Fruit fly (Drosophila melanogaster) whole organism, embryonic: ENCODE results near the gene Sld5.

Source experiments
- CG10267 ChIP-seq: fragments of 200-800 bp; sonication (Bioruptor generic); optimal IDR thresholded peaks from 2 replicates; lab custom pipeline; 2018; ENCODE audit warnings: missing biosample characterization, mild to moderate bottlenecking, missing genetic modification characterization, moderate library complexity
- CG10321 ChIP-seq: fragments of 200-800 bp; sonication (Bioruptor generic); IDR thresholded peaks from 2 replicates; pipeline ENCODE4 v1.3.6; 2022; ENCODE audit warnings: missing biosample characterization, missing genetic modification characterization
- CG10462 ChIP-seq: fragments of 200-800 bp; sonication (Bioruptor generic); optimal IDR thresholded peaks from 2 replicates; lab custom pipeline; 2016; ENCODE audit warnings: missing biosample characterization, missing genetic modification characterization
- CG10959 ChIP-seq: fragments of 200-800 bp; sonication (Bioruptor generic); IDR thresholded peaks from 2 replicates; pipeline ENCODE4 v1.3.6; 2022; ENCODE audit warnings: missing biosample characterization, missing genetic modification characterization
- CG12659 ChIP-seq: fragments of 200-800 bp; sonication (Bioruptor generic); optimal IDR thresholded peaks from 3 replicates; lab custom pipeline; 2017; ENCODE audit warnings: mild to moderate bottlenecking, missing biosample characterization, missing genetic modification reagents, missing genetic modification characterization
- CG14860 ChIP-seq: fragments of 200-800 bp; sonication (Bioruptor generic); IDR thresholded peaks from 3 replicates; pipeline ENCODE4 v1.3.6; 2022; ENCODE audit warnings: missing biosample characterization, missing genetic modification characterization; ENCODE audit not compliant: partially characterized antibody
- CG15514 ChIP-seq: fragments of 200-800 bp; sonication (Bioruptor generic); optimal IDR thresholded peaks from 3 replicates; lab custom pipeline; 2017; ENCODE audit warnings: missing biosample characterization, missing genetic modification characterization, mild to moderate bottlenecking, moderate library complexity, missing genetic modification reagents
- CG17361 ChIP-seq: fragments of 200-800 bp; sonication (Bioruptor generic); IDR thresholded peaks from 3 replicates; pipeline ENCODE4 v1.3.6; 2022; ENCODE audit warnings: missing biosample characterization, missing genetic modification characterization
- CG2199 ChIP-seq: fragments of 200-800 bp; sonication (Bioruptor generic); IDR thresholded peaks from 3 replicates; pipeline ENCODE4 v1.3.6; 2022; ENCODE audit warnings: missing biosample characterization, missing genetic modification characterization
- CG31224 ChIP-seq: fragments of 200-800 bp; sonication (Bioruptor generic); IDR thresholded peaks from 2 replicates; pipeline ENCODE4 v1.3.6; 2022; ENCODE audit warnings: missing biosample characterization, missing genetic modification characterization
- CG31388 ChIP-seq: fragments of 200-800 bp; sonication (Bioruptor generic); optimal IDR thresholded peaks from 2 replicates; lab custom pipeline; 2016; ENCODE audit warnings: missing biosample characterization, missing genetic modification characterization
- CG3995 ChIP-seq: fragments of 200-800 bp; sonication (Bioruptor generic); optimal IDR thresholded peaks from 3 replicates; lab custom pipeline; 2016; ENCODE audit warnings: missing biosample characterization, missing genetic modification characterization
- CG6654 ChIP-seq: fragments of 200-800 bp; sonication (Bioruptor generic); optimal IDR thresholded peaks from 2 replicates; lab custom pipeline; 2017; ENCODE audit warnings: missing biosample characterization, mild to moderate bottlenecking, missing genetic modification characterization
- CG7271 ChIP-seq: fragments of 200-800 bp; sonication (Bioruptor generic); optimal IDR thresholded peaks from 2 replicates; lab custom pipeline; 2018; ENCODE audit warnings: missing biosample characterization, mild to moderate bottlenecking, missing genetic modification characterization, moderate library complexity
- CG8290 ChIP-seq, 3 experiments: fragments of 200-800 bp; sonication (Bioruptor generic); optimal IDR thresholded peaks; 2 replicates each; lab custom pipeline; 2016 to 2019; ENCODE audit warnings: missing biosample characterization in 3 of 3, missing genetic modification characterization in 3 of 3, mild to moderate bottlenecking in 2 of 3, moderate library complexity in 1 of 3
- CG8388 ChIP-seq: fragments of 200-800 bp; sonication (Bioruptor generic); optimal IDR thresholded peaks from 2 replicates; lab custom pipeline; 2019; ENCODE audit warnings: missing biosample characterization, mild to moderate bottlenecking, missing genetic modification characterization, moderate library complexity
- CG9215 ChIP-seq: fragments of 200-800 bp; sonication (Bioruptor generic); IDR thresholded peaks from 2 replicates; pipeline ENCODE4 v1.3.6; 2022; ENCODE audit warnings: missing biosample characterization, missing genetic modification characterization
- Deaf1 ChIP-seq: fragments of 200-800 bp; optimal IDR thresholded peaks from 3 replicates; lab custom pipeline; 2019; ENCODE audit warnings: missing biosample characterization, mild to moderate bottlenecking, missing genetic modification characterization, moderate library complexity
- Doc3 ChIP-seq: fragments of 200-800 bp; sonication (Bioruptor generic); IDR thresholded peaks from 3 replicates; pipeline ENCODE4 v1.3.6; 2022; ENCODE audit warnings: missing biosample characterization, missing genetic modification characterization; ENCODE audit not compliant: partially characterized antibody
- E2f1 ChIP-seq: fragments of 200-800 bp; sonication (Bioruptor generic); IDR thresholded peaks from 2 replicates; pipeline ENCODE4 v1.3.6; 2022; ENCODE audit warnings: missing biosample characterization, missing genetic modification characterization
- Ets97D ChIP-seq: fragments of 200-800 bp; sonication (Bioruptor generic); optimal IDR thresholded peaks from 3 replicates; lab custom pipeline; 2016; ENCODE audit warnings: missing biosample characterization, missing genetic modification characterization
- MESR4 ChIP-seq: fragments of 200-800 bp; sonication (Bioruptor generic); optimal IDR thresholded peaks from 2 replicates; lab custom pipeline; 2018; ENCODE audit warnings: missing biosample characterization, mild to moderate bottlenecking, missing genetic modification characterization, moderate library complexity
- Myb ChIP-seq: fragments of 200-800 bp; sonication (Bioruptor generic); optimal IDR thresholded peaks from 2 replicates; lab custom pipeline; 2016; ENCODE audit warnings: missing biosample characterization, missing genetic modification characterization
- Optix ChIP-seq: fragments of 200-800 bp; sonication (Bioruptor generic); IDR thresholded peaks from 3 replicates; pipeline ENCODE4 v1.3.6; 2022; ENCODE audit warnings: missing biosample characterization, missing genetic modification characterization
- PHDP ChIP-seq: fragments of 200-800 bp; sonication (Bioruptor generic); optimal IDR thresholded peaks from 3 replicates; lab custom pipeline; 2018; ENCODE audit warnings: missing biosample characterization, mild to moderate bottlenecking, missing genetic modification characterization, moderate library complexity
- Six4 ChIP-seq: fragments of 200-800 bp; sonication (Bioruptor generic); optimal IDR thresholded peaks from 2 replicates; lab custom pipeline; 2016; ENCODE audit warnings: missing biosample characterization, missing genetic modification characterization
- Sox100B ChIP-seq: fragments of 200-800 bp; sonication (Bioruptor generic); optimal IDR thresholded peaks from 3 replicates; lab custom pipeline; 2018; ENCODE audit warnings: missing biosample characterization, mild to moderate bottlenecking, missing genetic modification characterization
- Sox102F ChIP-seq: fragments of 200-800 bp; sonication (Bioruptor generic); optimal IDR thresholded peaks from 2 replicates; lab custom pipeline; 2018; ENCODE audit warnings: missing biosample characterization, mild to moderate bottlenecking, missing genetic modification characterization, moderate library complexity
- Ssrp ChIP-seq: fragments of 200-800 bp; sonication (Bioruptor generic); optimal IDR thresholded peaks from 2 replicates; lab custom pipeline; 2018; ENCODE audit warnings: missing biosample characterization, mild to moderate bottlenecking, missing genetic modification characterization, moderate library complexity
- ac ChIP-seq: fragments of 200-800 bp; sonication (Bioruptor generic); optimal IDR thresholded peaks from 3 replicates; lab custom pipeline; 2017; ENCODE audit warnings: missing biosample characterization, mild to moderate bottlenecking, missing genetic modification characterization
- ap ChIP-seq: fragments of 200-800 bp; sonication (Bioruptor generic); IDR thresholded peaks from 2 replicates; pipeline ENCODE4 v1.3.6; 2022; ENCODE audit warnings: missing biosample characterization, missing genetic modification characterization
- bcd ChIP-seq: fragments of 200-800 bp; sonication (Bioruptor generic); optimal IDR thresholded peaks from 2 replicates; lab custom pipeline; 2017; ENCODE audit warnings: missing biosample characterization, mild to moderate bottlenecking, missing genetic modification characterization
- crc ChIP-seq: fragments of 200-800 bp; sonication (Bioruptor generic); optimal IDR thresholded peaks from 2 replicates; lab custom pipeline; 2016; ENCODE audit warnings: missing biosample characterization, missing genetic modification characterization
- dati ChIP-seq: fragments of 200-800 bp; sonication (Bioruptor generic); IDR thresholded peaks from 2 replicates; pipeline ENCODE4 v1.3.6; 2022; ENCODE audit warnings: missing biosample characterization, missing genetic modification characterization
- dimm ChIP-seq: fragments of 200-800 bp; sonication (Bioruptor generic); IDR thresholded peaks from 2 replicates; pipeline ENCODE4 v1.3.6; 2022; ENCODE audit warnings: missing biosample characterization, missing genetic modification characterization
- fd102C ChIP-seq: fragments of 200-800 bp; sonication (Bioruptor generic); optimal IDR thresholded peaks from 2 replicates; lab custom pipeline; 2018; ENCODE audit warnings: missing biosample characterization, mild to moderate bottlenecking, missing genetic modification characterization, moderate library complexity
- ftz-f1 ChIP-seq: fragments of 200-800 bp; sonication (Bioruptor generic); optimal IDR thresholded peaks from 2 replicates; lab custom pipeline; 2016; ENCODE audit warnings: missing biosample characterization, missing genetic modification characterization
- gcm2 ChIP-seq: fragments of 200-800 bp; sonication (Bioruptor generic); optimal IDR thresholded peaks from 2 replicates; lab custom pipeline; 2016; ENCODE audit warnings: missing biosample characterization, missing genetic modification characterization
- gem ChIP-seq: fragments of 200-800 bp; sonication (Bioruptor generic); optimal IDR thresholded peaks from 2 replicates; lab custom pipeline; 2019; ENCODE audit warnings: missing biosample characterization, mild to moderate bottlenecking, missing genetic modification characterization, moderate library complexity
- lov ChIP-seq, 2 experiments: fragments of 200-800 bp in 1 of 2; fragments of >200 bp in 1 of 2; sonication (Bioruptor generic) in 1 of 2; IDR thresholded peaks in 1 of 2; optimal IDR thresholded peaks in 1 of 2; 2 replicates in 1 of 2; 3 replicates in 1 of 2; pipeline versions ENCODE4 v1.3.6 to Lab custom; 2017 to 2022; ENCODE audit warnings: missing biosample characterization in 1 of 2, missing genetic modification characterization in 1 of 2
- maf-S ChIP-seq: fragments of 200-800 bp; sonication (Bioruptor generic); optimal IDR thresholded peaks from 2 replicates; lab custom pipeline; 2016; ENCODE audit warnings: missing biosample characterization, missing genetic modification characterization
- pan ChIP-seq, 4 experiments: fragments of >200 bp in 3 of 4; fragments of 200-800 bp in 1 of 4; sonication (Bioruptor generic) in 1 of 4; optimal IDR thresholded peaks in 3 of 4; IDR thresholded peaks in 1 of 4; 2 replicates each; pipeline versions ENCODE4 v1.3.6 to Lab custom; 2017 to 2022; ENCODE audit warnings: missing biosample characterization in 2 of 4, missing genetic modification characterization in 2 of 4, mixed read lengths in 1 of 4
- peb ChIP-seq: fragments of 200-800 bp; sonication (Bioruptor generic); IDR thresholded peaks from 2 replicates; pipeline ENCODE4 v1.3.6; 2022; ENCODE audit warnings: missing biosample characterization, missing genetic modification characterization
- phol ChIP-seq: fragments of 200-800 bp; sonication (Bioruptor generic); optimal IDR thresholded peaks from 3 replicates; lab custom pipeline; 2018; ENCODE audit warnings: missing biosample characterization, mild to moderate bottlenecking, missing genetic modification characterization, moderate library complexity
- slp2 ChIP-seq: fragments of 200-800 bp; sonication (Bioruptor generic); optimal IDR thresholded peaks from 2 replicates; lab custom pipeline; 2016; ENCODE audit warnings: missing biosample characterization, missing genetic modification characterization
- sna ChIP-seq: fragments of 200-800 bp; sonication (Bioruptor generic); IDR thresholded peaks from 2 replicates; pipeline ENCODE4 v1.3.6; 2022; ENCODE audit warnings: missing biosample characterization, missing genetic modification characterization; ENCODE audit not compliant: partially characterized antibody
- stwl ChIP-seq: fragments of 200-800 bp; sonication (Bioruptor generic); optimal IDR thresholded peaks from 3 replicates; lab custom pipeline; 2018; ENCODE audit warnings: missing biosample characterization, mild to moderate bottlenecking, missing genetic modification characterization, moderate library complexity
- tgo ChIP-seq: fragments of 200-800 bp; sonication (Bioruptor generic); IDR thresholded peaks from 3 replicates; pipeline ENCODE4 v1.3.6; 2022; ENCODE audit warnings: missing biosample characterization, missing genetic modification characterization
- tx ChIP-seq: fragments of 200-800 bp; sonication (Bioruptor generic); optimal IDR thresholded peaks from 2 replicates; lab custom pipeline; 2016; ENCODE audit warnings: missing biosample characterization, missing genetic modification characterization
- wdn ChIP-seq: fragments of 200-800 bp; sonication (Bioruptor generic); IDR thresholded peaks from 2 replicates; pipeline ENCODE4 v1.3.6; 2022; ENCODE audit warnings: missing biosample characterization, missing genetic modification characterization

The Sld5 gene

DNA sequence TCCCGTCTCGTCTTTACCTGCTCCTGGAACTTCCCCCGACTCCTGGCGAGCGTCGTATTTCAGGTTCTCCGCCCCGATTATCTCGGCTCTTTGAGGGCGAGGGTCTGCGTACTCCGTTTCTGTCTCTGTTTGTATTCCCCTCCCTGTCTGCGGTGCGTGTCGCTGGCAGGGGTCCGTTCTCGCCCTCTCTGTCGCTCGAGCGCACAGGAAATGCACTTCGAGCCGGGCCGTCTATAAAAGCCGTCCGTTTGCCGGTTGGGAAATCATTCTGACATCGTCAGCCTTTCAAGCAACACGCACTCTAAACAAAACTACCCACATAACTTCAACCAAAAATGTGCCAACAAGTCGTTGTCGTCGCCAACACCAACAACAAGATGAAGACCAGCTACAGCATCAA lies 45.7 kb downstream of the Sld5 start (continued):
- no peak for TF ChIP-seq peb (GFP tag; lab: Robert Waterston, UW)
- no peak for TF ChIP-seq ap
- TF ChIP-seq crc (GFP tag; lab: Kevin White, UChicago): no peak
- no peak for TF ChIP-seq CG3995 (GFP tag; lab: Kevin White, UChicago)
- no peak for TF ChIP-seq CG15514 (GFP tag; lab: Kevin White, UChicago)
- no peak for TF ChIP-seq bcd (GFP tag; lab: Kevin White, UChicago)
- TF ChIP-seq ac (GFP tag; lab: Kevin White, UChicago): no peak
- no peak for TF ChIP-seq Ets97D
- no peak for TF ChIP-seq pan (optimal IDR thresholded peaks at IDR 0.05; lab: Kevin White, UChicago)
- TF ChIP-seq pan (GFP tag; optimal IDR thresholded peaks at IDR 0.05 in 1 of 2, IDR thresholded peaks at IDR 0.05 in 1 of 2): no peak
- no peak for TF ChIP-seq Sox102F (GFP tag; lab: Kevin White, UChicago)
- TF ChIP-seq gcm2 (GFP tag; lab: Kevin White, UChicago): no peak
- no peak for TF ChIP-seq CG17361 (GFP tag; lab: Robert Waterston, UW)
- TF ChIP-seq maf-S: no peak
- no peak for TF ChIP-seq Doc3 (GFP tag; lab: Robert Waterston, UW)
- no peak for TF ChIP-seq Myb (GFP tag; lab: Kevin White, UChicago)
- TF ChIP-seq Ssrp (tag; lab: Kevin White, UChicago): no peak
- TF ChIP-seq CG31388 (GFP tag; lab: Kevin White, UChicago): no peak
- TF ChIP-seq slp2: no peak
- no peak for TF ChIP-seq stwl (tag; lab: Kevin White, UChicago)
- peak; percentile 14 for TF ChIP-seq Deaf1 (tag; lab: Kevin White, UChicago)
- TF ChIP-seq Sox100B: no peak
- no peak for TF ChIP-seq CG14860
- TF ChIP-seq CG6654 (GFP tag; lab: Kevin White, UChicago): no peak
- TF ChIP-seq CG8290 (GFP tag; optimal IDR thresholded peaks at IDR 0.05; lab: Kevin White, UChicago): peak; percentile 4
- TF ChIP-seq CG8290 (tag; optimal IDR thresholded peaks at IDR 0.05; lab: Kevin White, UChicago): no peak
- TF ChIP-seq tgo (GFP tag; lab: Robert Waterston, UW): no peak
- no peak for TF ChIP-seq CG9215
- no peak for TF ChIP-seq E2f1 (GFP tag; lab: Robert Waterston, UW)
- no peak for TF ChIP-seq CG10462 (GFP tag; lab: Kevin White, UChicago)
- no peak for TF ChIP-seq tx (GFP tag; lab: Kevin White, UChicago)
- TF ChIP-seq CG10321 (GFP tag; lab: Robert Waterston, UW): no peak
- peak; percentile 43 for TF ChIP-seq Six4 (GFP tag; lab: Kevin White, UChicago)
- no peak for TF ChIP-seq CG31224 (GFP tag; lab: Robert Waterston, UW)
- no peak for TF ChIP-seq sna (GFP tag; lab: Robert Waterston, UW)
- no peak for TF ChIP-seq Optix (GFP tag; lab: Robert Waterston, UW)
- TF ChIP-seq CG2199: peak; percentile 62; the same call in 1 of the 3 replicates
- no peak for TF ChIP-seq CG12659
- no peak for TF ChIP-seq gem
- TF ChIP-seq CG7271 (tag; lab: Kevin White, UChicago): no peak
- peak; percentile 59 for TF ChIP-seq fd102C
- TF ChIP-seq PHDP: no peak
- no peak for TF ChIP-seq CG10267 (tag; lab: Kevin White, UChicago)
- no peak for TF ChIP-seq dati (GFP tag; lab: Robert Waterston, UW)
- no peak for TF ChIP-seq wdn (GFP tag; lab: Robert Waterston, UW)
- no peak for TF ChIP-seq ftz-f1 (GFP tag; lab: Kevin White, UChicago)
- no peak for TF ChIP-seq MESR4 (GFP tag; lab: Kevin White, UChicago)
- no peak for TF ChIP-seq phol (tag; lab: Kevin White, UChicago)
- no peak for TF ChIP-seq lov (optimal IDR thresholded peaks at IDR 0.05; lab: Kevin White, UChicago)
- no peak for TF ChIP-seq lov (GFP tag; IDR thresholded peaks at IDR 0.05; lab: Robert Waterston, UW)
- no peak for TF ChIP-seq dimm
- TF ChIP-seq CG10959 (GFP tag; lab: Robert Waterston, UW): no peak
- TF ChIP-seq CG8388 (GFP tag; lab: Kevin White, UChicago): no peak
